Fruit fly (Drosophila melanogaster) whole organism, embryonic: Measurements from ENCODE around the gene CG33298.

ENCODE experiments used
- Abd-B ChIP-seq: fragments of 200-800 bp; sonication (Bioruptor generic); optimal IDR thresholded peaks from 2 replicates; lab custom pipeline; 2018; ENCODE audit warnings: missing biosample characterization, mild to moderate bottlenecking, missing genetic modification characterization, moderate library complexity
- Atf-2 ChIP-seq: fragments of 200-800 bp; sonication (Bioruptor generic); optimal IDR thresholded peaks from 2 replicates; lab custom pipeline; 2016; ENCODE audit warnings: missing biosample characterization, missing genetic modification characterization
- CG10147 ChIP-seq: fragments of 200-800 bp; sonication (Bioruptor generic); optimal IDR thresholded peaks from 2 replicates; lab custom pipeline; 2019; ENCODE audit warnings: missing biosample characterization, mild to moderate bottlenecking, missing genetic modification characterization, moderate library complexity
- CG10267 ChIP-seq: fragments of 200-800 bp; sonication (Bioruptor generic); optimal IDR thresholded peaks from 2 replicates; lab custom pipeline; 2018; ENCODE audit warnings: missing biosample characterization, mild to moderate bottlenecking, missing genetic modification characterization, moderate library complexity
- CG10654 ChIP-seq: fragments of 200-800 bp; sonication (Bioruptor generic); optimal IDR thresholded peaks from 2 replicates; lab custom pipeline; 2016; ENCODE audit warnings: missing biosample characterization, missing genetic modification characterization
- CG11504 ChIP-seq: fragments of 200-800 bp; sonication (Bioruptor generic); optimal IDR thresholded peaks from 3 replicates; lab custom pipeline; 2019; ENCODE audit warnings: missing biosample characterization, mild to moderate bottlenecking, missing genetic modification characterization, moderate library complexity
- CG12299 ChIP-seq: fragments of 200-800 bp; sonication (Bioruptor generic); optimal IDR thresholded peaks from 2 replicates; lab custom pipeline; 2018; ENCODE audit warnings: missing biosample characterization, mild to moderate bottlenecking, missing genetic modification characterization
- CG1233 ChIP-seq: fragments of 200-800 bp; sonication (Bioruptor generic); optimal IDR thresholded peaks from 4 replicates; lab custom pipeline; 2018; ENCODE audit warnings: missing biosample characterization, mild to moderate bottlenecking, missing genetic modification characterization
- CG12391 ChIP-seq: fragments of 200-800 bp; sonication (Bioruptor generic); optimal IDR thresholded peaks from 3 replicates; lab custom pipeline; 2018; ENCODE audit warnings: missing biosample characterization, mild to moderate bottlenecking, missing genetic modification characterization, moderate library complexity
- CG14710 ChIP-seq: fragments of 200-800 bp; sonication (Bioruptor generic); optimal IDR thresholded peaks from 3 replicates; lab custom pipeline; 2019; ENCODE audit warnings: missing biosample characterization, mild to moderate bottlenecking, missing genetic modification characterization, moderate library complexity
- CG1529 ChIP-seq: fragments of 200-800 bp; sonication (Bioruptor generic); optimal IDR thresholded peaks from 3 replicates; lab custom pipeline; 2018; ENCODE audit warnings: missing biosample characterization, missing genetic modification characterization
- CG17829 ChIP-seq: fragments of 200-800 bp; optimal IDR thresholded peaks from 2 replicates; lab custom pipeline; 2019; ENCODE audit warnings: missing biosample characterization, mild to moderate bottlenecking, missing genetic modification characterization, moderate library complexity
- CG18619 ChIP-seq: fragments of 200-800 bp; sonication (Bioruptor generic); optimal IDR thresholded peaks from 3 replicates; lab custom pipeline; 2017; ENCODE audit warnings: missing biosample characterization, mild to moderate bottlenecking, missing genetic modification characterization
- CG2889 ChIP-seq: fragments of 200-800 bp; sonication (Bioruptor generic); IDR thresholded peaks from 3 replicates; pipeline ENCODE4 v1.3.6; 2022; ENCODE audit warnings: missing biosample characterization, missing genetic modification characterization
- CG33213 ChIP-seq: fragments of 200-800 bp; sonication (Bioruptor generic); optimal IDR thresholded peaks from 3 replicates; lab custom pipeline; 2016; ENCODE audit warnings: missing biosample characterization, missing genetic modification characterization
- CG43689 ChIP-seq: fragments of 200-800 bp; sonication (Bioruptor generic); IDR thresholded peaks from 2 replicates; pipeline ENCODE4 v1.3.6; 2022; ENCODE audit warnings: missing biosample characterization, missing genetic modification characterization
- CG6254 ChIP-seq: fragments of 200-800 bp; sonication (Bioruptor generic); optimal IDR thresholded peaks from 3 replicates; lab custom pipeline; 2017; ENCODE audit warnings: mild to moderate bottlenecking, missing biosample characterization, missing genetic modification reagents, missing genetic modification characterization
- CG6683 ChIP-seq: fragments of 200-800 bp; sonication (Bioruptor generic); optimal IDR thresholded peaks from 2 replicates; lab custom pipeline; 2017; ENCODE audit warnings: missing biosample characterization, mild to moderate bottlenecking, missing genetic modification characterization, missing genetic modification reagents
- CG7745 ChIP-seq: fragments of 200-800 bp; sonication (Bioruptor generic); optimal IDR thresholded peaks from 2 replicates; lab custom pipeline; 2018; ENCODE audit warnings: missing biosample characterization, mild to moderate bottlenecking, missing genetic modification characterization, moderate library complexity
- CG7786 ChIP-seq: fragments of 200-800 bp; sonication (Bioruptor generic); optimal IDR thresholded peaks from 2 replicates; lab custom pipeline; 2016; ENCODE audit warnings: missing biosample characterization, missing genetic modification characterization
- CG7987 ChIP-seq: fragments of 200-800 bp; sonication (Bioruptor generic); optimal IDR thresholded peaks from 2 replicates; lab custom pipeline; 2018; ENCODE audit warnings: missing biosample characterization, mild to moderate bottlenecking, missing genetic modification characterization, moderate library complexity
- CG8388 ChIP-seq: fragments of 200-800 bp; sonication (Bioruptor generic); optimal IDR thresholded peaks from 2 replicates; lab custom pipeline; 2019; ENCODE audit warnings: missing biosample characterization, mild to moderate bottlenecking, missing genetic modification characterization, moderate library complexity
- CG9437 ChIP-seq: fragments of 200-800 bp; sonication (Bioruptor generic); optimal IDR thresholded peaks from 2 replicates; lab custom pipeline; 2018; ENCODE audit warnings: missing biosample characterization, mild to moderate bottlenecking, missing genetic modification characterization
- Drgx ChIP-seq: fragments of 200-800 bp; sonication (Bioruptor generic); IDR thresholded peaks from 2 replicates; pipeline ENCODE4 v1.3.6; 2022; ENCODE audit warnings: missing biosample characterization, missing genetic modification characterization
- ERR ChIP-seq: fragments of 200-800 bp; sonication (Bioruptor generic); optimal IDR thresholded peaks from 2 replicates; lab custom pipeline; 2016; ENCODE audit warnings: missing biosample characterization, missing genetic modification characterization
- Hr51 ChIP-seq, 2 experiments: fragments of 200-800 bp; sonication (Bioruptor generic); optimal IDR thresholded peaks; 2 replicates in 1 of 2; 3 replicates in 1 of 2; lab custom pipeline; 2016 to 2018; ENCODE audit warnings: missing biosample characterization in 2 of 2, missing genetic modification characterization in 2 of 2, mild to moderate bottlenecking in 1 of 2, moderate library complexity in 1 of 2
- abd-A ChIP-seq: fragments of 200-800 bp; sonication (Bioruptor generic); optimal IDR thresholded peaks from 3 replicates; lab custom pipeline; 2019; ENCODE audit warnings: missing biosample characterization, mild to moderate bottlenecking, missing genetic modification characterization, moderate library complexity
- bcd ChIP-seq: fragments of 200-800 bp; sonication (Bioruptor generic); optimal IDR thresholded peaks from 2 replicates; lab custom pipeline; 2017; ENCODE audit warnings: missing biosample characterization, mild to moderate bottlenecking, missing genetic modification characterization
- cato ChIP-seq: fragments of 200-800 bp; sonication (Bioruptor generic); optimal IDR thresholded peaks from 2 replicates; lab custom pipeline; 2016; ENCODE audit warnings: missing biosample characterization, missing genetic modification characterization, borderline replicate concordance
- caup ChIP-seq: fragments of 200-800 bp; sonication (Bioruptor generic); optimal IDR thresholded peaks from 3 replicates; lab custom pipeline; 2017; ENCODE audit warnings: missing biosample characterization, mild to moderate bottlenecking, missing genetic modification characterization, moderate library complexity; ENCODE audit not compliant: severe bottlenecking
- cwo ChIP-seq: fragments of 200-800 bp; sonication (Bioruptor generic); optimal IDR thresholded peaks from 3 replicates; lab custom pipeline; 2017; ENCODE audit warnings: missing biosample characterization, missing genetic modification characterization, mild to moderate bottlenecking, moderate library complexity, missing genetic modification reagents
- dpn ChIP-seq, 2 experiments: fragments of 200-800 bp; sonication (Bioruptor generic); optimal IDR thresholded peaks; 3 replicates each; lab custom pipeline; 2016; ENCODE audit warnings: missing biosample characterization in 2 of 2, missing genetic modification characterization in 2 of 2
- dysf ChIP-seq: fragments of 200-800 bp; sonication (Bioruptor generic); IDR thresholded peaks from 3 replicates; pipeline ENCODE4 v1.3.6; 2022; ENCODE audit warnings: missing biosample characterization, missing genetic modification characterization
- fd64A ChIP-seq: fragments of 200-800 bp; sonication (Bioruptor generic); optimal IDR thresholded peaks from 3 replicates; lab custom pipeline; 2018; ENCODE audit warnings: missing biosample characterization, mild to moderate bottlenecking, missing genetic modification characterization
- hbn ChIP-seq: fragments of 200-800 bp; sonication (Bioruptor generic); IDR thresholded peaks from 2 replicates; pipeline ENCODE4 v1.3.6; 2022; ENCODE audit warnings: missing biosample characterization, missing genetic modification characterization; ENCODE audit not compliant: partially characterized antibody
- lilli ChIP-seq: fragments of 200-800 bp; sonication (Bioruptor generic); optimal IDR thresholded peaks from 3 replicates; lab custom pipeline; 2016; ENCODE audit warnings: missing biosample characterization, missing genetic modification characterization
- lola ChIP-seq, 3 experiments: fragments of >200 bp in 2 of 3; fragments of 200-800 bp in 1 of 3; sonication (Bioruptor generic) in 1 of 3; optimal IDR thresholded peaks; 2 replicates each; lab custom pipeline; 2017 to 2019; ENCODE audit warnings: missing biosample characterization in 3 of 3, missing genetic modification characterization in 3 of 3, mild to moderate bottlenecking in 1 of 3, moderate library complexity in 1 of 3
- luna ChIP-seq: fragments of 200-800 bp; sonication (Bioruptor generic); optimal IDR thresholded peaks from 2 replicates; lab custom pipeline; 2016; ENCODE audit warnings: missing biosample characterization, missing genetic modification characterization
- pho ChIP-seq: fragments of 200-800 bp; sonication (Bioruptor generic); optimal IDR thresholded peaks from 2 replicates; lab custom pipeline; 2016; ENCODE audit warnings: missing biosample characterization, missing genetic modification characterization
- prd ChIP-seq, 3 experiments: fragments of >200 bp in 2 of 3; fragments of 200-800 bp in 1 of 3; sonication (Bioruptor generic) in 1 of 3; optimal IDR thresholded peaks in 2 of 3; IDR thresholded peaks in 1 of 3; 2 replicates in 2 of 3; 3 replicates in 1 of 3; pipeline versions ENCODE4 v1.3.6 to Lab custom; 2017 to 2022; ENCODE audit warnings: missing biosample characterization in 1 of 3, missing genetic modification characterization in 1 of 3
- sd ChIP-seq: fragments of 200-800 bp; sonication (Bioruptor generic); optimal IDR thresholded peaks from 3 replicates; lab custom pipeline; 2018; ENCODE audit warnings: missing biosample characterization, mild to moderate bottlenecking, missing genetic modification characterization, moderate library complexity
- slp2 ChIP-seq: fragments of 200-800 bp; sonication (Bioruptor generic); optimal IDR thresholded peaks from 2 replicates; lab custom pipeline; 2016; ENCODE audit warnings: missing biosample characterization, missing genetic modification characterization
- stwl ChIP-seq: fragments of 200-800 bp; sonication (Bioruptor generic); optimal IDR thresholded peaks from 3 replicates; lab custom pipeline; 2018; ENCODE audit warnings: missing biosample characterization, mild to moderate bottlenecking, missing genetic modification characterization, moderate library complexity
- tgo ChIP-seq: fragments of 200-800 bp; sonication (Bioruptor generic); IDR thresholded peaks from 3 replicates; pipeline ENCODE4 v1.3.6; 2022; ENCODE audit warnings: missing biosample characterization, missing genetic modification characterization
- tin ChIP-seq: fragments of 200-800 bp; sonication (Bioruptor generic); optimal IDR thresholded peaks from 3 replicates; lab custom pipeline; 2016; ENCODE audit warnings: missing biosample characterization, missing genetic modification characterization
- tna ChIP-seq: fragments of 200-800 bp; sonication (Bioruptor generic); IDR thresholded peaks from 2 replicates; pipeline ENCODE4 v1.3.6; 2022; ENCODE audit warnings: missing biosample characterization, missing genetic modification characterization; ENCODE audit not compliant: partially characterized antibody
- zfh2 ChIP-seq: fragments of 200-800 bp; sonication (Bioruptor generic); optimal IDR thresholded peaks from 2 replicates; lab custom pipeline; 2016; ENCODE audit warnings: missing biosample characterization, missing genetic modification characterization

CG33298 gene

dm6 chr2L:9498185-9498984 is 3.1 kb downstream of the CG33298 start (continued):
- TF ChIP-seq CG6683 (GFP tag; lab: Kevin White, UChicago): peak; percentile 42
- peak; percentile 62 for TF ChIP-seq sd (tag; lab: Kevin White, UChicago)
- TF ChIP-seq Atf-2 (GFP tag; lab: Kevin White, UChicago): peak; percentile 58
- peak; percentile 71 for TF ChIP-seq lilli
- TF ChIP-seq tin (GFP tag; lab: Kevin White, UChicago): peak; percentile 46
- TF ChIP-seq dpn (GFP tag; optimal IDR thresholded peaks at IDR 0.05; lab: Kevin White, UChicago): peak; percentile 57 to 64
- no peak for TF ChIP-seq hbn (GFP tag; lab: Robert Waterston, UW)
- no peak for TF ChIP-seq stwl (tag; lab: Kevin White, UChicago)
- TF ChIP-seq bcd (GFP tag; lab: Kevin White, UChicago): peak; percentile 68
- peak; percentile 54 for TF ChIP-seq Abd-B
- peak; percentile 43 to 76 for TF ChIP-seq Hr51 (GFP tag; optimal IDR thresholded peaks at IDR 0.05; lab: Kevin White, UChicago)
- TF ChIP-seq dysf (GFP tag; lab: Robert Waterston, UW): peak; percentile 81
- TF ChIP-seq CG18619 (GFP tag; lab: Kevin White, UChicago): peak; percentile 38
- TF ChIP-seq pho (GFP tag; lab: Kevin White, UChicago): peak; percentile 44
- TF ChIP-seq CG43689 (GFP tag; lab: Robert Waterston, UW): no peak
- TF ChIP-seq CG1529 (GFP tag; lab: Kevin White, UChicago): no peak
- peak; percentile 8 for TF ChIP-seq luna
- TF ChIP-seq ERR (GFP tag; lab: Kevin White, UChicago): peak; percentile 56
- peak in 1 of 3 experiments; percentile 46 for TF ChIP-seq lola (GFP tag; optimal IDR thresholded peaks at IDR 0.05; lab: Kevin White, UChicago)
- peak; percentile 41 for TF ChIP-seq CG7786 (GFP tag; lab: Kevin White, UChicago)
- peak; percentile 64 for TF ChIP-seq caup (GFP tag; lab: Kevin White, UChicago)
- peak; percentile 64 for TF ChIP-seq CG12391 (tag; lab: Kevin White, UChicago)
- TF ChIP-seq CG17829 (tag; lab: Kevin White, UChicago): peak; percentile 70
- TF ChIP-seq CG7745 (tag; lab: Kevin White, UChicago): no peak
- peak; percentile 48 for TF ChIP-seq CG10267 (tag; lab: Kevin White, UChicago)
- peak; percentile 62 for TF ChIP-seq CG9437 (GFP tag; lab: Kevin White, UChicago)
- peak; percentile 41 for TF ChIP-seq zfh2
- TF ChIP-seq CG1233: peak; percentile 38
- peak; percentile 20; the same call in 1 of the 3 replicates for TF ChIP-seq CG2889
- TF ChIP-seq prd (optimal IDR thresholded peaks at IDR 0.05; lab: Kevin White, UChicago): no peak
- TF ChIP-seq prd (GFP tag; IDR thresholded peaks at IDR 0.05; lab: Robert Waterston, UW): peak; percentile 77
- peak; percentile 47 for TF ChIP-seq CG14710 (tag; lab: Kevin White, UChicago)
- no peak for TF ChIP-seq CG12299 (tag; lab: Kevin White, UChicago)
- peak; percentile 34 for TF ChIP-seq slp2
- TF ChIP-seq CG10654 (GFP tag; lab: Kevin White, UChicago): peak; percentile 64
- TF ChIP-seq cato: peak; percentile 1
- peak; percentile 16 for TF ChIP-seq fd64A (GFP tag; lab: Kevin White, UChicago)
- TF ChIP-seq cwo (GFP tag; lab: Kevin White, UChicago): peak; percentile 88
- no peak for TF ChIP-seq tna (GFP tag; lab: Robert Waterston, UW)
- peak; percentile 44 for TF ChIP-seq CG10147
- peak; percentile 43 for TF ChIP-seq Drgx
- TF ChIP-seq abd-A (tag; lab: Kevin White, UChicago): no peak
- TF ChIP-seq CG33213: peak; percentile 32
- peak; percentile 83 for TF ChIP-seq CG11504 (tag; lab: Kevin White, UChicago)
- peak; percentile 75 for TF ChIP-seq tgo (GFP tag; lab: Robert Waterston, UW)
- TF ChIP-seq CG8388 (GFP tag; lab: Kevin White, UChicago): peak; percentile 29
- peak; percentile 14 for TF ChIP-seq CG7987 (GFP tag; lab: Kevin White, UChicago)
- no peak for TF ChIP-seq CG6254 (GFP tag; lab: Kevin White, UChicago)
